Worm (Caenorhabditis elegans) whole organism, L3 larva: ENCODE data around the gene nduc-2.

Source experiments
- ama-1 ChIP-seq: fragments of 150-350 bp; optimal IDR thresholded peaks from 2 replicates; lab custom pipeline; 2018
- daf-12 ChIP-seq: fragments of 150-350 bp; optimal IDR thresholded peaks from 2 replicates; lab custom pipeline; 2014; ENCODE audit warnings: missing biosample characterization, missing genetic modification reagents, missing genetic modification characterization
- elt-3 ChIP-seq, 3 experiments: fragments of 150-350 bp in 1 of 3; sonication (generic microtip) in 2 of 3; optimal IDR thresholded peaks; 2 replicates in 2 of 3; 4 replicates in 1 of 3; lab custom pipeline; 2014 to 2017; ENCODE audit warnings: missing biosample characterization in 3 of 3, missing genetic modification characterization in 3 of 3
- fos-1 ChIP-seq: fragments of 150-350 bp; optimal IDR thresholded peaks from 2 replicates; lab custom pipeline; 2014; ENCODE audit warnings: missing biosample characterization, missing genetic modification characterization
- nhr-77 ChIP-seq: fragments of 150-350 bp; optimal IDR thresholded peaks from 2 replicates; lab custom pipeline; 2014; ENCODE audit warnings: missing biosample characterization, missing genetic modification characterization
- snpc-4 ChIP-seq: fragments of 150-350 bp; optimal IDR thresholded peaks from 2 replicates; lab custom pipeline; 2014; ENCODE audit warnings: missing biosample characterization, missing genetic modification characterization
- unc-62 ChIP-seq: fragments of 150-350 bp; sonication (generic microtip); optimal IDR thresholded peaks from 4 replicates; lab custom pipeline; 2014; ENCODE audit warnings: missing biosample characterization, missing genetic modification reagents, missing genetic modification characterization
- ztf-11 ChIP-seq: fragments of 150-350 bp; optimal IDR thresholded peaks from 2 replicates; lab custom pipeline; 2014; ENCODE audit warnings: missing biosample characterization, missing genetic modification characterization
- ztf-4 ChIP-seq: fragments of 150-350 bp; optimal IDR thresholded peaks from 2 replicates; lab custom pipeline; 2014; ENCODE audit warnings: missing biosample characterization, missing genetic modification characterization

DNA sequence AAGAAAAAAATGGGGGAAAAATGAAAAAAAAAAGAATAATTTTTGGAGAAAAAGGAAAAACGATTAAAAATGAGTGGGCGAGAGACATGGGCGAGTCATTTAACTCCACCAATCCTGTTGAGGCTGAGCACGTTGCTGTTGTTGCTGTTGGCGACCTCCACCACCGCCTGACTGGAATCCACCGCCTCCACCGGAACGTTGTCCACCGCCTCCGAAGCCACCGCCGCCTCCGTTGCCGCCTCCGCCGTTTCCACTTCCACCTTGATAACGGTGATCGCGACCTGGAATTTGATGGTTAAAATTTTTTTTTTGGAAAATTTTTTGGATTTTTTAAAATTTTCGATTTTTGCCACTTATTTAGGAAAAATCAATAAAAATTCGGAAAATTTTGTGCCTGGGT is 15.9 kb upstream of the nduc-2 start:
- TF ChIP-seq fos-1 (tag; lab: Kevin White, UChicago) (no peak), daf-12 (tag; lab: Kevin White, UChicago) (no peak), elt-3 (tag; optimal IDR thresholded peaks at IDR 0.05; lab: Kevin White, UChicago) (no peak), ama-1 (lab: Kevin White, UChicago) (no peak), ztf-11 (no peak), ztf-4 (tag; lab: Kevin White, UChicago) (no peak), unc-62 (GFP tag; lab: Kevin White, UChicago) (no peak), snpc-4 (tag; lab: Kevin White, UChicago) (no peak), nhr-77 (tag; lab: Kevin White, UChicago) (no peak)
